Worm (Caenorhabditis elegans): ENCODE results near the gene slc-17.9.

DNA sequence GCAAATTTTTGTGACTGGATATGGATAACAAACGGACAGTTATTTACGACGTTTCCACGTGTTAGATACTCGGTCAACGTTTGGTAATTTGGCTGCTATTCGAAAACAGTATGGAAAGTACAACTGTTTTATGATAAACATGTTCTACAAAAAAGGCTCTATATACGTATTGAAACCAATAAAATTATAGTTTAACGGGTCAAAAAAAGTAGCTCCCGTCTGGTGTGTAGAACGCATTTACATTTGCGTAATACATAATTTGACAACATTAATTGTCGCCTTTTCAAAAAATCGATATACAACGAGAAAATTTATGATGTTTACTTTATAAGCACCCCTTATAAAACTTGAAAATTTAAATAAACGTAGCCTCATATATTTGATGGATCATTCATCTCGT, 22.7 kb downstream of the slc-17.9 start:
- TF ChIP-seq nhr-28 (tag; optimal IDR thresholded peaks at IDR 0.05) = no peak
- TF ChIP-seq lin-15B (tag; optimal IDR thresholded peaks at IDR 0.05) = no peak
- no peak for TF ChIP-seq pha-4 (tag; optimal IDR thresholded peaks at IDR 0.05)
- no peak for TF ChIP-seq skn-1 (tag; optimal IDR thresholded peaks at IDR 0.05)
- no peak for TF ChIP-seq unc-62 (GFP tag; optimal IDR thresholded peaks at IDR 0.05)
- TF ChIP-seq snpc-4 (tag; optimal IDR thresholded peaks at IDR 0.05) = no peak
- no peak for TF ChIP-seq ama-1 (optimal IDR thresholded peaks at IDR 0.05)
- no peak for TF ChIP-seq nhr-76 (tag; optimal IDR thresholded peaks at IDR 0.05)
- TF ChIP-seq mdl-1 (tag; optimal IDR thresholded peaks at IDR 0.05) = no peak

All from whole organism, L3 larva.